Worm (Caenorhabditis elegans) whole organism, young adult: Measurements from ENCODE around the gene ugt-36.

Experiments used
- C06A6.2 ChIP-seq: fragments of 200-800 bp; sonication (Bioruptor generic); conservative IDR thresholded peaks from 2 replicates; pipeline ENCODE4 v1.3.6; 2022; ENCODE audit warnings: missing genetic modification characterization, missing compliant biosample characterization
- Y53F4B.3 ChIP-seq: fragments of 200-800 bp; sonication (Bioruptor generic); IDR thresholded peaks from 2 replicates; pipeline ENCODE4 v1.3.6; 2022; ENCODE audit warnings: missing genetic modification reagents, missing genetic modification characterization, missing compliant biosample characterization
- ama-1 ChIP-seq, 3 experiments: fragments of 150-350 bp in 1 of 3; sonication (generic microtip) in 2 of 3; optimal IDR thresholded peaks; 2 replicates each; lab custom pipeline; 2014 to 2018; ENCODE audit warnings: missing biosample characterization in 2 of 3, missing genetic modification characterization in 2 of 3, missing genetic modification reagents in 2 of 3
- attf-3 ChIP-seq: fragments of 200-800 bp; sonication (Bioruptor generic); conservative IDR thresholded peaks from 2 replicates; pipeline ENCODE4 v1.3.6; 2022; ENCODE audit warnings: missing genetic modification reagents, missing genetic modification characterization, missing compliant biosample characterization
- hrde-1 ChIP-seq: sonication (generic microtip); optimal IDR thresholded peaks from 2 replicates; lab custom pipeline; 2016; ENCODE audit warnings: missing genetic modification characterization, mild to moderate bottlenecking, missing compliant biosample characterization, moderate library complexity, missing genotype, missing genetic modification reagents, borderline replicate concordance
- nfya-1 ChIP-seq: sonication (generic microtip); optimal IDR thresholded peaks from 2 replicates; lab custom pipeline; 2017; ENCODE audit warnings: antibody characterized with exemption, missing compliant biosample characterization, missing genetic modification characterization, borderline replicate concordance; ENCODE audit not compliant: insufficient read depth
- nfyb-1 ChIP-seq: fragments of 200-800 bp; sonication (Bioruptor generic); IDR thresholded peaks from 2 replicates; pipeline ENCODE4 v1.3.6; 2022; ENCODE audit warnings: missing genetic modification reagents, missing genetic modification characterization, missing compliant biosample characterization
- sea-2 ChIP-seq: fragments of 200-800 bp; sonication (Bioruptor generic); IDR thresholded peaks from 2 replicates; pipeline ENCODE4 v1.3.6; 2022; ENCODE audit warnings: missing genetic modification characterization, missing compliant biosample characterization

DNA sequence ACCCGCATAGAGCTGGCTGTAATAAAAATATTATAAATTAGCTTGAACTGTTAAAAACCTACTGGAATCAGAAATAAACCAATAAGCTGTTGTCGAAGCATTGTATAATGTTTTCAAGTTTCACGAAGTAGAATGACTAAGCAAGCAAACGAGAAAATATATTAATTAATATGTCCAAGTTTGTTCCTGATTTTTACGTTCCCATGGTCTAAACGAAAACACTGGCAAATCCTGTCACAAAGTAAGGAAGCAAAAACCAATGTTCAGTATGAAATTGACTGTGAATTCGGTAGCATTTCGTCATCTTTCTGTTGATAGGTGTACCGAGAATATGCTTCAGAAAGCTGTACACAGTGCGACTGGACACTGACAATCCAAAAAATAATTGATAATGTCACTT lies 46.6 kb upstream of the ugt-36 start, which contains the start of gene srx-34:
- TF ChIP-seq attf-3 (GFP tag; lab: Robert Waterston, UW) (no peak), sea-2 (GFP tag; lab: Robert Waterston, UW) (no peak), ama-1 (optimal IDR thresholded peaks at IDR 0.05; lab: Kevin White, UChicago) (no peak), ama-1 (GFP tag; optimal IDR thresholded peaks at IDR 0.05; lab: Kevin White, UChicago) (no peak), C06A6.2 (GFP tag; lab: Robert Waterston, UW) (no peak), nfya-1 (no peak), nfyb-1 (GFP tag; lab: Robert Waterston, UW) (no peak), Y53F4B.3 (GFP tag; lab: Robert Waterston, UW) (no peak), hrde-1 (no peak)
